Fruit fly (Drosophila melanogaster) whole organism, wandering third instar larva: ENCODE data around the gene fz3.

Experiments used
- Abd-B ChIP-seq: fragments of >200 bp; optimal IDR thresholded peaks from 2 replicates; lab custom pipeline; 2017; ENCODE audit warnings: missing biosample characterization, missing genetic modification characterization
- CG32264 ChIP-seq: fragments of 200-800 bp; sonication (Bioruptor generic); optimal IDR thresholded peaks from 2 replicates; lab custom pipeline; 2016; ENCODE audit warnings: missing biosample characterization, missing genetic modification characterization
- CG9705 ChIP-seq: fragments of 200-800 bp; sonication (Bioruptor generic); optimal IDR thresholded peaks from 2 replicates; lab custom pipeline; 2018; ENCODE audit warnings: missing biosample characterization, mild to moderate bottlenecking, missing genetic modification characterization
- CrebA ChIP-seq: fragments of 200-800 bp; sonication (Bioruptor generic); optimal IDR thresholded peaks from 2 replicates; lab custom pipeline; 2016; ENCODE audit warnings: missing biosample characterization, mild to moderate bottlenecking, missing genetic modification characterization, borderline replicate concordance
- Dif ChIP-seq: fragments of 200-275, 200-300 bp; sonication (Bioruptor generic); optimal IDR thresholded peaks from 2 replicates; lab custom pipeline; 2018; ENCODE audit warnings: missing biosample characterization, missing genetic modification characterization; ENCODE audit not compliant: partially characterized antibody
- HLH106 ChIP-seq: fragments of 200-800 bp; optimal IDR thresholded peaks from 3 replicates; lab custom pipeline; 2019; ENCODE audit warnings: missing biosample characterization, mild to moderate bottlenecking, missing genetic modification characterization, moderate library complexity
- Hnf4 ChIP-seq: fragments of 200-800 bp; sonication (Bioruptor generic); optimal IDR thresholded peaks from 2 replicates; lab custom pipeline; 2016; ENCODE audit warnings: missing biosample characterization, mild to moderate bottlenecking, missing genetic modification characterization
- Hr83 ChIP-seq: fragments of 200-300 bp; sonication (Bioruptor generic); optimal IDR thresholded peaks from 2 replicates; lab custom pipeline; 2016; ENCODE audit warnings: missing biosample characterization, mild to moderate bottlenecking, missing genetic modification characterization, moderate library complexity; ENCODE audit not compliant: poor library complexity, severe bottlenecking
- Jra ChIP-seq: sonication (Bioruptor generic); optimal IDR thresholded peaks from 2 replicates; lab custom pipeline; 2016; ENCODE audit warnings: missing biosample characterization, missing genetic modification characterization
- Mio ChIP-seq: sonication (Bioruptor generic); optimal IDR thresholded peaks from 2 replicates; lab custom pipeline; 2016; ENCODE audit warnings: missing biosample characterization, missing genetic modification characterization
- Myc ChIP-seq: fragments of >200 bp; optimal IDR thresholded peaks from 2 replicates; lab custom pipeline; 2017
- N ChIP-seq: fragments of >200 bp; optimal IDR thresholded peaks from 2 replicates; lab custom pipeline; 2018; ENCODE audit warnings: missing biosample characterization, missing external identifiers, missing genetic modification characterization
- OdsH ChIP-seq: fragments of 200-800 bp; sonication (Bioruptor generic); optimal IDR thresholded peaks from 2 replicates; lab custom pipeline; 2016; ENCODE audit warnings: missing biosample characterization, mild to moderate bottlenecking, missing genetic modification characterization
- Rel ChIP-seq, 2 experiments: fragments of 200-800 bp; sonication (Bioruptor generic) in 1 of 2; optimal IDR thresholded peaks; 2 replicates in 1 of 2; 3 replicates in 1 of 2; lab custom pipeline; 2016 to 2019; ENCODE audit warnings: mild to moderate bottlenecking in 2 of 2, missing biosample characterization in 2 of 2, missing genetic modification characterization in 2 of 2, moderate library complexity in 1 of 2
- Sp1 ChIP-seq: fragments of 200-800 bp; sonication (Bioruptor generic); optimal IDR thresholded peaks from 3 replicates; lab custom pipeline; 2019; ENCODE audit warnings: missing biosample characterization, mild to moderate bottlenecking, missing genetic modification characterization, moderate library complexity
- Vsx2 ChIP-seq: fragments of 200-300, 225-300 bp; sonication (Bioruptor generic); optimal IDR thresholded peaks from 2 replicates; lab custom pipeline; 2018; ENCODE audit warnings: missing biosample characterization, missing genetic modification characterization; ENCODE audit not compliant: partially characterized antibody
- br ChIP-seq: fragments of 200-800 bp; sonication (Bioruptor generic); optimal IDR thresholded peaks from 2 replicates; lab custom pipeline; 2016; ENCODE audit warnings: missing biosample characterization, missing genetic modification characterization
- dl ChIP-seq, 2 experiments: fragments of 175-275, 200-275 bp in 1 of 2; fragments of 200-275 bp in 1 of 2; sonication (Bioruptor generic); optimal IDR thresholded peaks; lab custom pipeline; 2018; ENCODE audit warnings: mild to moderate bottlenecking in 2 of 2, missing biosample characterization in 2 of 2, missing genetic modification characterization in 2 of 2, moderate library complexity in 2 of 2; ENCODE audit not compliant: partially characterized antibody in 2 of 2, insufficient read depth in 1 of 2
- dmrt93B ChIP-seq: fragments of 200-800 bp; sonication (Bioruptor generic); optimal IDR thresholded peaks from 2 replicates; lab custom pipeline; 2018; ENCODE audit warnings: missing biosample characterization, mild to moderate bottlenecking, missing genetic modification characterization
- ey ChIP-seq: fragments of 200-800 bp; sonication (Bioruptor generic); optimal IDR thresholded peaks from 2 replicates; lab custom pipeline; 2016; ENCODE audit warnings: missing biosample characterization, missing genetic modification characterization
- foxo ChIP-seq, 2 experiments: fragments of 200-800 bp; sonication (Bioruptor generic); optimal IDR thresholded peaks; 2 replicates in 1 of 2; 3 replicates in 1 of 2; lab custom pipeline; 2016 to 2017; ENCODE audit warnings: missing biosample characterization in 2 of 2, missing genetic modification characterization in 2 of 2
- fru ChIP-seq: fragments of 200-800 bp; sonication (Bioruptor generic); optimal IDR thresholded peaks from 3 replicates; lab custom pipeline; 2016; ENCODE audit warnings: missing biosample characterization, mild to moderate bottlenecking, missing genetic modification characterization
- h ChIP-seq: fragments of 200-800 bp; sonication (Bioruptor generic); optimal IDR thresholded peaks from 3 replicates; lab custom pipeline; 2016; ENCODE audit warnings: missing biosample characterization, mild to moderate bottlenecking, missing genetic modification characterization
- jim ChIP-seq: fragments of 175-275, 200-325 bp; sonication (Bioruptor generic); optimal IDR thresholded peaks from 2 replicates; lab custom pipeline; 2016; ENCODE audit warnings: missing biosample characterization, mild to moderate bottlenecking, missing genetic modification characterization
- pan ChIP-seq: fragments of >200 bp; optimal IDR thresholded peaks from 2 replicates; lab custom pipeline; 2017
- psq ChIP-seq: fragments of 200-800 bp; sonication (Bioruptor generic); optimal IDR thresholded peaks from 3 replicates; lab custom pipeline; 2017; ENCODE audit warnings: missing biosample characterization, mild to moderate bottlenecking, missing genetic modification characterization, moderate library complexity
- rgr ChIP-seq: fragments of 200-800 bp; sonication (Bioruptor generic); optimal IDR thresholded peaks from 3 replicates; lab custom pipeline; 2016; ENCODE audit warnings: missing biosample characterization, mild to moderate bottlenecking, missing genetic modification characterization
- sage ChIP-seq: fragments of 200-800 bp; sonication (Bioruptor generic); optimal IDR thresholded peaks from 2 replicates; lab custom pipeline; 2016; ENCODE audit warnings: missing biosample characterization, mild to moderate bottlenecking, missing genetic modification characterization
- sv ChIP-seq: fragments of 200-800 bp; sonication (Bioruptor generic); optimal IDR thresholded peaks from 3 replicates; lab custom pipeline; 2016; ENCODE audit warnings: missing biosample characterization, missing genetic modification characterization
- tai ChIP-seq: sonication (Bioruptor generic); optimal IDR thresholded peaks from 2 replicates; lab custom pipeline; 2016; ENCODE audit warnings: missing biosample characterization, missing genetic modification characterization
- woc ChIP-seq: sonication (Bioruptor generic); optimal IDR thresholded peaks from 2 replicates; lab custom pipeline; 2016; ENCODE audit warnings: missing biosample characterization, mild to moderate bottlenecking, missing genetic modification characterization

fz3 gene

DNA sequence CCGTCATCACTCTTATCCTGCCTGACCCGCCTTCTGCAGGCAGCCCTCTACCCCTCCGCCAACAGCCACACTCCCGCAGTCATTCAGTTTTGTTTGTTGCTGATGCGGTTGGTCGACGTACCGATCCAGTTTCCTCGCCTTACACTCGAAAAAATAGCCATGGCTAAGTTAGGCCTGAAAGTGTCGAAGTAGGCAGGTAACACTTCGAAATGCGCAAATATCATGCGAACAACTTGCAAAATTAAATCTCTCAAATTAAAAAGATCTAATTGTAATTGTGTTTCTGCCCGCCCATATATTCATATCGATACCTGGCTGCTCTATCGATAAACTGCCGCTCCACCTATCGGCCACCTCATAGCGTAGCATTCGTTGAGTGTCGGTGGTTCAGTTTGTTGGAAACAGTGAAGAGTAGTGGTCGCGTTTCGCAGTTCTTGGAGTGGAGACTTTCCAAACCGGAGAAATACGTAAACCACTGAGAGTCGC lies at the start of gene fz3:
Gene fz3, plus strand, starts transcription at position 307 of the 486 bp plus-strand sequence.
- TF ChIP-seq Mio (GFP tag; lab: Kevin White, UChicago) = no peak
- no peak for TF ChIP-seq N (GFP tag; lab: Kevin White, UChicago)
- peak; percentile 78 for TF ChIP-seq rgr (GFP tag; lab: Kevin White, UChicago)
- peak; percentile 77 for TF ChIP-seq psq (GFP tag; lab: Kevin White, UChicago)
- TF ChIP-seq Abd-B = no peak
- no peak for TF ChIP-seq Rel (GFP tag; optimal IDR thresholded peaks at IDR 0.05; lab: Kevin White, UChicago)
- TF ChIP-seq Rel (tag; optimal IDR thresholded peaks at IDR 0.05; lab: Kevin White, UChicago) = peak; percentile 37
- TF ChIP-seq tai (GFP tag; lab: Kevin White, UChicago) = no peak
- TF ChIP-seq Vsx2 (GFP tag; lab: Kevin White, UChicago) = no peak
- TF ChIP-seq Hnf4 = peak; percentile 71
- TF ChIP-seq fru (GFP tag; lab: Kevin White, UChicago) = peak; percentile 88
- TF ChIP-seq Myc (lab: Kevin White, UChicago) = no peak
- peak; percentile 34 for TF ChIP-seq CG9705
- peak; percentile 42 for TF ChIP-seq Dif
- peak; percentile 63 for TF ChIP-seq woc
- peak; percentile 32 for TF ChIP-seq dmrt93B (GFP tag; lab: Kevin White, UChicago)
- peak; percentile 64 for TF ChIP-seq OdsH
- peak; percentile 77 for TF ChIP-seq br (GFP tag; lab: Kevin White, UChicago)
- TF ChIP-seq Hr83 (GFP tag; lab: Kevin White, UChicago) = peak; percentile 73
- peak; percentile 67 for TF ChIP-seq Jra (GFP tag; lab: Kevin White, UChicago)
- peak; percentile 82 for TF ChIP-seq h (GFP tag; lab: Kevin White, UChicago)
- TF ChIP-seq ey = peak; percentile 74
- peak; percentile 75 for TF ChIP-seq Sp1 (GFP tag; lab: Kevin White, UChicago)
- TF ChIP-seq jim (GFP tag; lab: Kevin White, UChicago) = no peak
- peak; percentile 58 for TF ChIP-seq CG32264 (GFP tag; lab: Kevin White, UChicago)
- TF ChIP-seq pan (lab: Kevin White, UChicago) = no peak
- peak in 1 of 2 experiments; percentile 78 for TF ChIP-seq foxo (GFP tag; optimal IDR thresholded peaks at IDR 0.05; lab: Kevin White, UChicago)
- TF ChIP-seq HLH106 (tag; lab: Kevin White, UChicago) = peak; percentile 76
- TF ChIP-seq sage (GFP tag; lab: Kevin White, UChicago) = no peak
- no peak for TF ChIP-seq sv (GFP tag; lab: Kevin White, UChicago)
- no peak for TF ChIP-seq dl (GFP tag; optimal IDR thresholded peaks at IDR 0.05; lab: Kevin White, UChicago; ENCODE audit: insufficient read depth in 1 of 2, partially characterized antibody in 2 of 2)

- TF ChIP-seq psq (GFP tag; lab: Kevin White, UChicago) (peak; percentile 38), Vsx2 (GFP tag; lab: Kevin White, UChicago) (no peak), foxo (GFP tag; optimal IDR thresholded peaks at IDR 0.05; lab: Kevin White, UChicago) (peak in 1 of 2 experiments; percentile 2)
These were observed 45.2 kb upstream of the fz3 start for dm6 chrX:724496-724895.

- TF ChIP-seq ey (peak; percentile 14), OdsH (no peak), h (GFP tag; lab: Kevin White, UChicago) (peak; percentile 39), psq (GFP tag; lab: Kevin White, UChicago) (peak; percentile 11)
These were observed 30.0 kb upstream of the fz3 start for dm6 chrX:739621-740216.

- no peak for TF ChIP-seq Mio (GFP tag; lab: Kevin White, UChicago)
- TF ChIP-seq dmrt93B (GFP tag; lab: Kevin White, UChicago) = no peak
- no peak for TF ChIP-seq dl (GFP tag; optimal IDR thresholded peaks at IDR 0.05; lab: Kevin White, UChicago; ENCODE audit: insufficient read depth in 1 of 2, partially characterized antibody in 2 of 2)
- TF ChIP-seq ey = no peak
- no peak for TF ChIP-seq Jra (GFP tag; lab: Kevin White, UChicago)
- TF ChIP-seq CG9705 = no peak
- TF ChIP-seq woc = no peak
- TF ChIP-seq Vsx2 (GFP tag; lab: Kevin White, UChicago) = no peak
- no peak for TF ChIP-seq CrebA (GFP tag; lab: Kevin White, UChicago)
- no peak for TF ChIP-seq CG32264 (GFP tag; lab: Kevin White, UChicago)
- TF ChIP-seq OdsH = no peak
These were observed 19.7 kb upstream of the fz3 start, which contains the start of gene CG5254 for dm6 chrX:750047-750446. Gene CG5254 (plus strand): TSS chrX:750347.
